Worm (Caenorhabditis elegans): ENCODE measurements around the gene W04G3.11.

DNA sequence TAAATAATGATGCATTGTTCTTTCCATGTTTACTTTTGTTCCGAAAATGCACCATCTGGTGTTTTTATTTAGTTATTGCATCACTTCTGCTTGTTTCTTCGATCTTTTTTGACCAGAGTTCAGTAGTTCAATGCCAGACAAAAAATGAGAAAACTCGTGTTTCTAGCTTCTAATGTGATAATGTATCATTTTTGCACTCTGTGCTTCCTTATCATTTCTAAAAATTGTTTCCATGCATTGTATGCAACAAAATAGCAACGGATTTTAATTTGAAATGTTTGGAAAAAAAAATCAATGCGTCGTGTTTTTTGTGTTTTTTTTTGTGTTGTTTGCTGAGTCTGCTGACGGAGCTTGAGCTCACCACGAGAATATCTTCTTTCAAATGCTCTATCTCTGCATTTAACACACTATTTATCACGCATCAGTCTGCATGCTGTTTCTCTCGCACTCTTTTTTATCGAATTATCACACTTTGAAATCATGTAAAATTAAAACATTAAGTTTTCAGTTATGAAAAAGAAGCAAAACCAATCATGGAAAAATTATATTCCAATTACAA, 8.7 kb upstream of the W04G3.11 start, which contains the start of gene sulp-7:
- TF ChIP-seq sma-9 (GFP tag; optimal IDR thresholded peaks at IDR 0.05) (no peak), sma-9 (tag; optimal IDR thresholded peaks at IDR 0.05) (no peak), snpc-4 (tag; optimal IDR thresholded peaks at IDR 0.05) (no peak), skn-1 (tag; optimal IDR thresholded peaks at IDR 0.05) (no peak), ama-1 (optimal IDR thresholded peaks at IDR 0.05) (no peak), nhr-23 (tag; optimal IDR thresholded peaks at IDR 0.05) (no peak), fos-1 (tag; optimal IDR thresholded peaks at IDR 0.05) (no peak), nhr-10 (tag; optimal IDR thresholded peaks at IDR 0.05) (no peak), nhr-12 (tag; optimal IDR thresholded peaks at IDR 0.05) (no peak), ceh-82 (tag; optimal IDR thresholded peaks at IDR 0.05) (no peak)
